Worm (Caenorhabditis elegans): ENCODE results near the gene zyg-9.

- TF ChIP-seq ztf-23 (GFP tag; IDR thresholded peaks at IDR 0.05): no peak
- TF ChIP-seq ztf-29 (GFP tag; IDR thresholded peaks at IDR 0.05): no peak
- no peak for TF ChIP-seq tab-1 (GFP tag; IDR thresholded peaks at IDR 0.05)
- TF ChIP-seq klf-2 (GFP tag; conservative IDR thresholded peaks at IDR 0.05): no peak
- TF ChIP-seq ref-1 (GFP tag; conservative IDR thresholded peaks at IDR 0.05): no peak
- TF ChIP-seq flt-1 (GFP tag; IDR thresholded peaks at IDR 0.05): no peak
These were observed 18.8 kb upstream of the zyg-9 start, which contains the start of gene lips-10 for ce11 chrII:8438791-8439287.
